Worm (Caenorhabditis elegans) whole organism, L3 larva: ENCODE results near the gene mut-7.

Source experiments
- R02D3.7 ChIP-seq: fragments of 150-350 bp; optimal IDR thresholded peaks from 2 replicates; lab custom pipeline; 2014; ENCODE audit warnings: missing biosample characterization, missing genetic modification characterization
- aly-2 ChIP-seq: fragments of 150-350 bp; optimal IDR thresholded peaks from 2 replicates; lab custom pipeline; 2014; ENCODE audit warnings: missing biosample characterization, missing genetic modification characterization
- ceh-28 ChIP-seq: fragments of 150-350 bp; optimal IDR thresholded peaks from 2 replicates; lab custom pipeline; 2014; ENCODE audit warnings: missing biosample characterization, missing genetic modification reagents, missing genetic modification characterization
- ceh-82 ChIP-seq: fragments of 150-350 bp; optimal IDR thresholded peaks from 2 replicates; lab custom pipeline; 2014; ENCODE audit warnings: missing biosample characterization, missing genetic modification characterization
- daf-12 ChIP-seq: fragments of 150-350 bp; optimal IDR thresholded peaks from 2 replicates; lab custom pipeline; 2014; ENCODE audit warnings: missing biosample characterization, missing genetic modification reagents, missing genetic modification characterization
- egl-5 ChIP-seq: fragments of 150-350 bp; optimal IDR thresholded peaks from 2 replicates; lab custom pipeline; 2017; ENCODE audit warnings: missing biosample characterization, missing genetic modification reagents, missing genetic modification characterization, inconsistent platforms
- elt-2 ChIP-seq: sonication (generic microtip); optimal IDR thresholded peaks from 2 replicates; lab custom pipeline; 2016; ENCODE audit warnings: missing genetic modification reagents, mild to moderate bottlenecking, missing genetic modification characterization, missing compliant biosample characterization
- elt-3 ChIP-seq, 3 experiments: fragments of 150-350 bp in 1 of 3; sonication (generic microtip) in 2 of 3; optimal IDR thresholded peaks; 2 replicates in 2 of 3; 4 replicates in 1 of 3; lab custom pipeline; 2014 to 2017; ENCODE audit warnings: missing biosample characterization in 3 of 3, missing genetic modification characterization in 3 of 3
- fkh-10 ChIP-seq: sonication (generic microtip); optimal IDR thresholded peaks from 2 replicates; lab custom pipeline; 2017; ENCODE audit warnings: missing biosample characterization, missing genetic modification reagents, missing genetic modification characterization
- fkh-2 ChIP-seq: fragments of 150-350 bp; optimal IDR thresholded peaks from 2 replicates; lab custom pipeline; 2014; ENCODE audit warnings: missing biosample characterization, missing genetic modification reagents, missing genetic modification characterization
- fos-1 ChIP-seq: fragments of 150-350 bp; optimal IDR thresholded peaks from 2 replicates; lab custom pipeline; 2014; ENCODE audit warnings: missing biosample characterization, missing genetic modification characterization
- jun-1 ChIP-seq: fragments of 150-350 bp; optimal IDR thresholded peaks from 2 replicates; lab custom pipeline; 2014; ENCODE audit warnings: missing biosample characterization, missing genetic modification reagents, missing genetic modification characterization
- lin-39 ChIP-seq: fragments of 150-350 bp; optimal IDR thresholded peaks from 2 replicates; lab custom pipeline; 2018; ENCODE audit warnings: missing biosample characterization, missing genetic modification reagents, missing genetic modification characterization
- lsy-12 ChIP-seq: sonication (generic microtip); optimal IDR thresholded peaks from 2 replicates; lab custom pipeline; 2016; ENCODE audit warnings: mild to moderate bottlenecking, missing genetic modification characterization, missing compliant biosample characterization
- mml-1 ChIP-seq: fragments of 150-350 bp; sonication (generic microtip); optimal IDR thresholded peaks from 3 replicates; lab custom pipeline; 2014; ENCODE audit warnings: missing biosample characterization, missing genetic modification characterization
- nfya-1 ChIP-seq: sonication (generic microtip); optimal IDR thresholded peaks from 2 replicates; lab custom pipeline; 2017; ENCODE audit warnings: missing genetic modification characterization, mild to moderate bottlenecking, missing compliant biosample characterization, antibody characterized with exemption, moderate library complexity; ENCODE audit not compliant: insufficient read depth
- nhr-11 ChIP-seq: fragments of 150-350 bp; optimal IDR thresholded peaks from 2 replicates; lab custom pipeline; 2014; ENCODE audit warnings: missing biosample characterization, missing genetic modification characterization
- nhr-25 ChIP-seq: sonication (generic microtip); optimal IDR thresholded peaks from 2 replicates; lab custom pipeline; 2017; ENCODE audit warnings: missing biosample characterization, missing genetic modification characterization
- nhr-28 ChIP-seq: fragments of 150-350 bp; optimal IDR thresholded peaks from 2 replicates; lab custom pipeline; 2014; ENCODE audit warnings: missing biosample characterization, missing genetic modification characterization
- nhr-67 ChIP-seq: fragments of 150-350 bp; optimal IDR thresholded peaks from 2 replicates; lab custom pipeline; 2014; ENCODE audit warnings: missing biosample characterization, missing genetic modification characterization
- nhr-76 ChIP-seq: fragments of 150-350 bp; sonication (generic microtip); optimal IDR thresholded peaks from 5 replicates; lab custom pipeline; 2014; ENCODE audit warnings: missing biosample characterization, missing genetic modification characterization
- nhr-77 ChIP-seq: fragments of 150-350 bp; optimal IDR thresholded peaks from 2 replicates; lab custom pipeline; 2014; ENCODE audit warnings: missing biosample characterization, missing genetic modification characterization
- pha-4 ChIP-seq: fragments of 150-350 bp; optimal IDR thresholded peaks from 2 replicates; lab custom pipeline; 2014; ENCODE audit warnings: missing biosample characterization, missing genetic modification reagents, missing genetic modification characterization
- pqm-1 ChIP-seq: fragments of 150-350 bp; optimal IDR thresholded peaks from 2 replicates; lab custom pipeline; 2017; ENCODE audit warnings: missing biosample characterization, missing genetic modification characterization, inconsistent platforms
- tbx-2 ChIP-seq: sonication (generic microtip); optimal IDR thresholded peaks from 2 replicates; lab custom pipeline; 2016; ENCODE audit warnings: mild to moderate bottlenecking, missing genetic modification characterization, missing compliant biosample characterization
- unc-39 ChIP-seq: sonication (generic microtip); optimal IDR thresholded peaks from 4 replicates; lab custom pipeline; 2017; ENCODE audit warnings: missing biosample characterization, missing genetic modification characterization
- unc-62 ChIP-seq: fragments of 150-350 bp; sonication (generic microtip); optimal IDR thresholded peaks from 4 replicates; lab custom pipeline; 2014; ENCODE audit warnings: missing biosample characterization, missing genetic modification reagents, missing genetic modification characterization
- zag-1 ChIP-seq: fragments of 150-350 bp; optimal IDR thresholded peaks from 2 replicates; lab custom pipeline; 2014; ENCODE audit warnings: missing biosample characterization, missing genetic modification characterization
- ztf-11 ChIP-seq: fragments of 150-350 bp; optimal IDR thresholded peaks from 2 replicates; lab custom pipeline; 2014; ENCODE audit warnings: missing biosample characterization, missing genetic modification characterization
- ztf-4 ChIP-seq: fragments of 150-350 bp; optimal IDR thresholded peaks from 2 replicates; lab custom pipeline; 2014; ENCODE audit warnings: missing biosample characterization, missing genetic modification characterization

mut-7 gene

DNA sequence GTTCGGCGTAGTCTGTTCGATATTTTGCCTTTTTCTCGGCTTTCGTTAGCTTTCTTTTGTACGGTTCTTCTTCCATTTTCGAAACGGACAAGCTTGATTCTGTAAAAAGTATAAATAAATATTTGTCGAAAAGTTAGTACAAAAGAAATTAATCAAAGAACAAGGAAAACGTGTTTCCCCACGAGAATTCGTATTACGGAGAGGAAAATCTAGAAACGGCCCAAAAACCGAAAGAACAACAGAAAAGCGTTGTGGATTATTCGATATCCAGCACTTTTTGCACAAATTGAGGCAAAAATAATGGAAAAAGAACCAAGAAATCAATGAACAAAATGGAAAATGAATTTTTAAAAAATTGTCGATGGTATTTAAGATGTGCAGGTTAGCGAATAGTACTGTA, at the start of gene mut-7:
Gene mut-7, minus strand, starts transcription at position 101 of the 400 bp plus-strand sequence.
- TF ChIP-seq nhr-11 (tag; lab: Kevin White, UChicago) = no peak
- TF ChIP-seq R02D3.7 = no peak

DNA sequence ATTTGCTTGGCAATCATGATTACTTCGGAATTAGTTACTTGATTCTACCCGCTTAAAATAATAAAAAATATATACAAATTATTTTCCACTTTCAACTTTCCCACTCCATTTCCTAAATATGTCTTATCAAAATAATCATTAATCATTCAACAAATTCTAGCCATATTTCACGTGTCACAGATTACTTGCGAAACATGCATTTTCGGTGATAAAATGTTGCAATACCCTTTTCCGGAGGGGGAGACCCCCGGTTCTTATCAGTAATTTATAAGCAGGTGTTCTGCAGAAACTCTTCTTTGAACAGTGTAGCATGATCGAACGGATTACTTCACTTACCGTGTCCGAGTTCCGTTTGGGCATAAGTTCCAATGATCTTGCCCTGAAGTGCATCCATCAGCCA, 48.0 kb upstream of the mut-7 start:
- no peak for TF ChIP-seq fkh-2 (tag; lab: Kevin White, UChicago)
- TF ChIP-seq pha-4 (tag; lab: Kevin White, UChicago) = peak; percentile 22
- no peak for TF ChIP-seq daf-12 (tag; lab: Kevin White, UChicago)
- no peak for TF ChIP-seq fkh-10 (GFP tag; lab: Kevin White, UChicago)
- no peak for TF ChIP-seq nfya-1 (tag; lab: Kevin White, UChicago)
- peak; percentile 87 for TF ChIP-seq pqm-1 (tag; lab: Kevin White, UChicago)
- TF ChIP-seq elt-2 = peak; percentile 93
- TF ChIP-seq tbx-2 (tag; lab: Kevin White, UChicago) = no peak
- TF ChIP-seq jun-1 (tag; lab: Kevin White, UChicago) = peak; percentile 34
- TF ChIP-seq ceh-28 (tag; lab: Kevin White, UChicago) = no peak
- no peak for TF ChIP-seq mml-1 (tag; lab: Kevin White, UChicago)

DNA sequence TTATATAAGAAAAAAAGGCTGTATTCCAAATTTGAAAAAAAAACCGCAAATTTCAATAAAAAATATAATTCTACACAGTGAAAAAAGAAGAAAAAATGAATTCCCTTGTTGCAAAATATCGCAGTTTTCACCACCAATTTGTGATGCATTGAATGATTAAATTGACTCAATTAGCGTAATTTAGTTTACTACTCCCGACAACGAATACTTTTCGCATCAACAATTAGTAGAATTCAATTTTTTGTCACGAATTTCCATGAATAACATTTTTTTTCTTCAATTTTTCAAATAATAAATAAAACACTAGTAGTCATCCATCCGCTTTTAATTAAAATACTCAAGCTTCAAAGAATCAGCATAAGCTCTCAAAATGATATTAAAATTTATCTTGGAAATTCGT, 43.1 kb upstream of the mut-7 start:
- TF ChIP-seq elt-2 (no peak), fkh-2 (tag; lab: Kevin White, UChicago) (no peak), nhr-25 (tag; lab: Kevin White, UChicago) (no peak), fkh-10 (GFP tag; lab: Kevin White, UChicago) (peak; percentile 67), ceh-82 (no peak), lsy-12 (tag; lab: Kevin White, UChicago) (no peak), nhr-11 (tag; lab: Kevin White, UChicago) (no peak)

DNA sequence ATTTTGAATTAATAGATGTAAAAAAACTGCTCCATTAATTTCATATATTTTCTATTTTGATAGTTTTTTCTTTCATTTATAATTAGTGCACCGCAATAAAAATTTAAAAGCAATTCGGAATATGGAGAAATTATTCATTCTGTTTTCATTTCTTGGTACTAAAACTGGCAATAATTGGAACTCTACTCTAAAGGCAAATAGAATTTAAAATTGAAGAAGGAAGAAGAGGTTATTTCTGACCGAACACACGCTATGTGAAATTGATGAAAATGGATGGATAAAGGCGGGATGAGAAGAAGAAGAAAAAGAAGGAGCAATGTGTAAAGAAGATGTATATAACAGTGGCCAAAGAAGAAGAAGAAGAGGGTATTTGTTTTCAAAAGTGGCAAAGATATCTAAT, 41.0 kb upstream of the mut-7 start:
- TF ChIP-seq unc-39 (tag; lab: Kevin White, UChicago) = no peak
- TF ChIP-seq ztf-4 (tag; lab: Kevin White, UChicago) = no peak
- no peak for TF ChIP-seq elt-3 (tag; optimal IDR thresholded peaks at IDR 0.05; lab: Kevin White, UChicago)
- TF ChIP-seq tbx-2 (tag; lab: Kevin White, UChicago) = no peak
- TF ChIP-seq egl-5 = no peak
- TF ChIP-seq nhr-28 (tag; lab: Kevin White, UChicago) = no peak
- no peak for TF ChIP-seq nhr-76
- TF ChIP-seq nhr-77 (tag; lab: Kevin White, UChicago) = no peak
- no peak for TF ChIP-seq aly-2 (tag; lab: Kevin White, UChicago)
- no peak for TF ChIP-seq fos-1 (tag; lab: Kevin White, UChicago)
- TF ChIP-seq ceh-82 = no peak
- no peak for TF ChIP-seq unc-62 (GFP tag; lab: Kevin White, UChicago)
- no peak for TF ChIP-seq daf-12 (tag; lab: Kevin White, UChicago)
- TF ChIP-seq pqm-1 (tag; lab: Kevin White, UChicago) = no peak
- TF ChIP-seq elt-2 = no peak
- no peak for TF ChIP-seq ztf-11
- TF ChIP-seq nhr-67 = no peak
- TF ChIP-seq lin-39 (tag; lab: Kevin White, UChicago) = no peak
- no peak for TF ChIP-seq zag-1 (tag; lab: Kevin White, UChicago)
- TF ChIP-seq jun-1 (tag; lab: Kevin White, UChicago) = no peak
- TF ChIP-seq, all 47 proteins: peak for 0

DNA sequence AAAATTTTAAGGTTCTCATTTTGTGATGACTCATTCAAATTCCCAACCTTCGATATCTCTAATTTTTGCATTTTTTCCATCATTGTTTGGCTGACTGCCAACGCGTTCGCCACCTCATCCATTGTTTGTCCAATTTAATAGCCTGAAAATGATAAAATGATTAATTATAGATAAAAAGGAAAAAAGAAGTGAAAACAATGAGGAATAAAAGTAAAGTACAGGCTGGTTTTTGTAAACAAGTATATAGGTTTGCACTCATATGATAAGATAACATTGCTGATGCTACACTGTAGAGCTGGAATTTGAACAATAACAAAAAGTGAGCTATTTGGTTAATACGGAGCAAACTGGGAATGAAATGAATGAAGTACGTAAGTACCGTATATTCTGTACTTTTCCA, 40.1 kb upstream of the mut-7 start, which contains the start of gene C48B4.3:
Gene C48B4.3, minus strand, starts transcription at position 149 of the 400 bp plus-strand sequence.
- TF ChIP-seq jun-1 (tag; lab: Kevin White, UChicago) (peak; percentile 42), elt-2 (peak; percentile 59), pha-4 (tag; lab: Kevin White, UChicago) (peak; percentile 65), pqm-1 (tag; lab: Kevin White, UChicago) (peak; percentile 92), nfya-1 (tag; lab: Kevin White, UChicago) (no peak)
